Worm (Caenorhabditis elegans) whole organism, midembryonic: ENCODE results near the gene Y39A1C.1.

ENCODE experiments used
- T22C8.4 ChIP-seq: fragments of 200-800 bp; sonication (Bioruptor generic); IDR thresholded peaks from 2 replicates; pipeline ENCODE4 v1.3.6; 2022; ENCODE audit warnings: missing genetic modification characterization, missing compliant biosample characterization
- cog-1 ChIP-seq: sonication (generic microtip); optimal IDR thresholded peaks from 2 replicates; lab custom pipeline; 2016; ENCODE audit warnings: missing genetic modification characterization, missing compliant biosample characterization
- flt-1 ChIP-seq: fragments of 200-800 bp; sonication (Bioruptor generic); IDR thresholded peaks from 2 replicates; pipeline ENCODE4 v1.3.6; 2022; ENCODE audit warnings: missing genetic modification characterization, missing compliant biosample characterization
- klf-2 ChIP-seq: fragments of 200-800 bp; sonication (Bioruptor generic); conservative IDR thresholded peaks from 2 replicates; pipeline ENCODE4 v1.3.6; 2022; ENCODE audit warnings: missing genetic modification reagents, missing genetic modification characterization, missing compliant biosample characterization
- med-1 ChIP-seq: sonication (generic microtip); optimal IDR thresholded peaks from 2 replicates; lab custom pipeline; 2017; ENCODE audit warnings: missing genetic modification characterization, mild to moderate bottlenecking, missing compliant biosample characterization, antibody characterized with exemption, missing genetic modification reagents; ENCODE audit not compliant: insufficient read depth
- ref-1 ChIP-seq: fragments of 200-800 bp; sonication (Bioruptor generic); conservative IDR thresholded peaks from 2 replicates; pipeline ENCODE4 v1.3.6; 2022; ENCODE audit warnings: missing genetic modification reagents, missing genetic modification characterization, missing compliant biosample characterization
- tab-1 ChIP-seq: fragments of 200-800 bp; sonication (Bioruptor generic); IDR thresholded peaks from 2 replicates; pipeline ENCODE4 v1.3.6; 2022; ENCODE audit warnings: missing genetic modification characterization, missing compliant biosample characterization
- ztf-23 ChIP-seq: fragments of 200-800 bp; sonication (Bioruptor generic); IDR thresholded peaks from 2 replicates; pipeline ENCODE4 v1.3.6; 2022; ENCODE audit warnings: missing genetic modification reagents, missing genetic modification characterization, missing compliant biosample characterization
- ztf-29 ChIP-seq: fragments of 200-800 bp; sonication (Bioruptor generic); IDR thresholded peaks from 2 replicates; pipeline ENCODE4 v1.3.6; 2022; ENCODE audit warnings: missing genetic modification reagents, missing genetic modification characterization, missing compliant biosample characterization

Gene Y39A1C.1

ce11 chrIII:10857984-10858383, 2.7 kb downstream of the Y39A1C.1 start, which contains the start of gene oxi-1:
Gene oxi-1, plus strand, starts transcription at chrIII:10858284.
- TF ChIP-seq ztf-23 (GFP tag; lab: Robert Waterston, UW) = no peak
- no peak for TF ChIP-seq cog-1 (tag; lab: Kevin White, UChicago)
- no peak for TF ChIP-seq flt-1 (GFP tag; lab: Robert Waterston, UW)
- TF ChIP-seq T22C8.4 = no peak
- no peak for TF ChIP-seq ztf-29
- no peak for TF ChIP-seq tab-1 (GFP tag; lab: Robert Waterston, UW)
- no peak for TF ChIP-seq ref-1 (GFP tag; lab: Robert Waterston, UW)
- no peak for TF ChIP-seq klf-2 (GFP tag; lab: Robert Waterston, UW)
- no peak for TF ChIP-seq med-1 (GFP tag; lab: Kevin White, UChicago)

ce11 chrIII:10861375-10861774, 6.1 kb downstream of the Y39A1C.1 start:
- TF ChIP-seq flt-1 (GFP tag; lab: Robert Waterston, UW) (no peak), tab-1 (GFP tag; lab: Robert Waterston, UW) (no peak), T22C8.4 (peak; percentile 84), med-1 (GFP tag; lab: Kevin White, UChicago) (no peak), ztf-29 (no peak)

ce11 chrIII:10867086-10867485, 11.8 kb downstream of the Y39A1C.1 start:
- TF ChIP-seq ref-1 (GFP tag; lab: Robert Waterston, UW) (no peak), T22C8.4 (no peak), tab-1 (GFP tag; lab: Robert Waterston, UW) (no peak), flt-1 (GFP tag; lab: Robert Waterston, UW) (no peak), cog-1 (tag; lab: Kevin White, UChicago) (no peak), med-1 (GFP tag; lab: Kevin White, UChicago) (no peak), ztf-29 (no peak), ztf-23 (GFP tag; lab: Robert Waterston, UW) (no peak), klf-2 (GFP tag; lab: Robert Waterston, UW) (no peak)

ce11 chrIII:10868653-10869392, 13.6 kb downstream of the Y39A1C.1 start, which contains the start of the genes cey-4 and vps-50:
Gene cey-4, minus strand, starts transcription at chrIII:10868703.
Gene vps-50, plus strand, starts transcription at chrIII:10869193.
- no peak for TF ChIP-seq ztf-29
- TF ChIP-seq T22C8.4 = peak; percentile 30; the same call in 1 of the 2 replicates
- TF ChIP-seq cog-1 (tag; lab: Kevin White, UChicago) = peak; percentile 35

- TF ChIP-seq T22C8.4 (no peak), cog-1 (tag; lab: Kevin White, UChicago) (no peak), med-1 (GFP tag; lab: Kevin White, UChicago) (no peak), ztf-23 (GFP tag; lab: Robert Waterston, UW) (no peak), ref-1 (GFP tag; lab: Robert Waterston, UW) (no peak), ztf-29 (no peak), tab-1 (GFP tag; lab: Robert Waterston, UW) (no peak), flt-1 (GFP tag; lab: Robert Waterston, UW) (no peak), klf-2 (GFP tag; lab: Robert Waterston, UW) (no peak)
Measured at ce11 chrIII:10869595-10869994, 14.3 kb downstream of the Y39A1C.1 start.

ce11 chrIII:10870161-10870560, 14.9 kb downstream of the Y39A1C.1 start:
- TF ChIP-seq flt-1 (GFP tag; lab: Robert Waterston, UW) (no peak), cog-1 (tag; lab: Kevin White, UChicago) (no peak), med-1 (GFP tag; lab: Kevin White, UChicago) (no peak), ref-1 (GFP tag; lab: Robert Waterston, UW) (no peak), ztf-29 (no peak), T22C8.4 (no peak), ztf-23 (GFP tag; lab: Robert Waterston, UW) (no peak), tab-1 (GFP tag; lab: Robert Waterston, UW) (no peak), klf-2 (GFP tag; lab: Robert Waterston, UW) (no peak)

ce11 chrIII:10870814-10871213, 15.6 kb downstream of the Y39A1C.1 start:
- TF ChIP-seq flt-1 (GFP tag; lab: Robert Waterston, UW) = no peak
- no peak for TF ChIP-seq ztf-29

- TF ChIP-seq flt-1 (GFP tag; lab: Robert Waterston, UW) (no peak), med-1 (GFP tag; lab: Kevin White, UChicago) (no peak), cog-1 (tag; lab: Kevin White, UChicago) (no peak)
Measured at ce11 chrIII:10875132-10875531, 19.9 kb downstream of the Y39A1C.1 start, which contains the start of gene C44B9.2. Gene C44B9.2, plus strand, starts transcription at chrIII:10875432.

- no peak for TF ChIP-seq med-1 (GFP tag; lab: Kevin White, UChicago)
- TF ChIP-seq ztf-23 (GFP tag; lab: Robert Waterston, UW) = no peak
- TF ChIP-seq ztf-29 = no peak
- TF ChIP-seq ref-1 (GFP tag; lab: Robert Waterston, UW) = no peak
- TF ChIP-seq flt-1 (GFP tag; lab: Robert Waterston, UW) = no peak
- TF ChIP-seq cog-1 (tag; lab: Kevin White, UChicago) = no peak
- TF ChIP-seq tab-1 (GFP tag; lab: Robert Waterston, UW) = no peak
- TF ChIP-seq klf-2 (GFP tag; lab: Robert Waterston, UW) = no peak
- no peak for TF ChIP-seq T22C8.4
Measured at ce11 chrIII:10877542-10877941, 22.3 kb downstream of the Y39A1C.1 start.

ce11 chrIII:10880083-10880482, 24.8 kb downstream of the Y39A1C.1 start, which contains the start of gene C44B9.3:
Gene C44B9.3, minus strand, starts transcription at chrIII:10880183.
- TF ChIP-seq T22C8.4 (no peak), klf-2 (GFP tag; lab: Robert Waterston, UW) (no peak), ztf-29 (no peak), tab-1 (GFP tag; lab: Robert Waterston, UW) (no peak), flt-1 (GFP tag; lab: Robert Waterston, UW) (no peak), ztf-23 (GFP tag; lab: Robert Waterston, UW) (no peak)
